Fruit fly (Drosophila melanogaster): ENCODE results near the gene pcx.

Gene pcx

dm6 chrX:2241842-2242241, 16.7 kb downstream of the pcx start, which contains the start of gene kz (continued):
- no peak for TF ChIP-seq tll (GFP tag; optimal IDR thresholded peaks at IDR 0.05)
- no peak for TF ChIP-seq Atf3 (GFP tag; optimal IDR thresholded peaks at IDR 0.05)
- TF ChIP-seq CG1647 (GFP tag; optimal IDR thresholded peaks at IDR 0.05), result no peak
- TF ChIP-seq CG18764 (GFP tag; optimal IDR thresholded peaks at IDR 0.05), result no peak
- TF ChIP-seq CG1529 (GFP tag; optimal IDR thresholded peaks at IDR 0.05), result no peak
- no peak for TF ChIP-seq B-H2 (GFP tag; optimal IDR thresholded peaks at IDR 0.05)
- TF ChIP-seq CG2875 (GFP tag; optimal IDR thresholded peaks at IDR 0.05), result no peak
- TF ChIP-seq CG11456 (GFP tag; IDR thresholded peaks at IDR 0.05), result no peak
- TF ChIP-seq Spps (tag; optimal IDR thresholded peaks at IDR 0.05), result no peak
- no peak for TF ChIP-seq luna (GFP tag; optimal IDR thresholded peaks at IDR 0.05)
- TF ChIP-seq CG10321 (GFP tag; IDR thresholded peaks at IDR 0.05), result no peak
- no peak for TF ChIP-seq D (optimal IDR thresholded peaks at IDR 0.05)
- no peak for TF ChIP-seq D (GFP tag; optimal IDR thresholded peaks at IDR 0.05)
- TF ChIP-seq E2f2 (GFP tag; IDR thresholded peaks at IDR 0.05), result peak; percentile 64
- no peak for TF ChIP-seq toy (GFP tag; IDR thresholded peaks at IDR 0.05)
- TF ChIP-seq YL-1 (GFP tag; optimal IDR thresholded peaks at IDR 0.05), result peak; percentile 86
- no peak for TF ChIP-seq CG31365 (tag; optimal IDR thresholded peaks at IDR 0.05)
- no peak for TF ChIP-seq Eip74EF (GFP tag; optimal IDR thresholded peaks at IDR 0.05)
- TF ChIP-seq CG1832 (GFP tag; optimal IDR thresholded peaks at IDR 0.05), result no peak
- TF ChIP-seq CG5245 (GFP tag; optimal IDR thresholded peaks at IDR 0.05), result no peak
- TF ChIP-seq HLH3B (GFP tag; IDR thresholded peaks at IDR 0.05), result no peak
- no peak for TF ChIP-seq Dek (tag; optimal IDR thresholded peaks at IDR 0.05)
- TF ChIP-seq al (GFP tag; IDR thresholded peaks at IDR 0.05), result no peak
- TF ChIP-seq pho (GFP tag; optimal IDR thresholded peaks at IDR 0.05), result no peak
- TF ChIP-seq CG14014 (GFP tag; IDR thresholded peaks at IDR 0.05), result no peak
- TF ChIP-seq CG9797 (GFP tag; optimal IDR thresholded peaks at IDR 0.05), result peak; percentile 45
- no peak for TF ChIP-seq mam (GFP tag; optimal IDR thresholded peaks at IDR 0.05)
- no peak for TF ChIP-seq CG14965 (GFP tag; optimal IDR thresholded peaks at IDR 0.05; ENCODE audit: borderline replicate concordance)
- no peak for TF ChIP-seq CG7987 (GFP tag; optimal IDR thresholded peaks at IDR 0.05)
- no peak for TF ChIP-seq fd102C (GFP tag; optimal IDR thresholded peaks at IDR 0.05)
- no peak for TF ChIP-seq CG10431 (GFP tag; optimal IDR thresholded peaks at IDR 0.05)
- TF ChIP-seq slou (GFP tag; optimal IDR thresholded peaks at IDR 0.05), result no peak
- TF ChIP-seq rib (GFP tag; IDR thresholded peaks at IDR 0.05), result no peak
- TF ChIP-seq Myb (GFP tag; optimal IDR thresholded peaks at IDR 0.05), result peak; percentile 34
- no peak for TF ChIP-seq CG2678 (tag; optimal IDR thresholded peaks at IDR 0.05)
- no peak for TF ChIP-seq CG12155 (GFP tag; optimal IDR thresholded peaks at IDR 0.05)
- TF ChIP-seq gsb-n (tag; optimal IDR thresholded peaks at IDR 0.05), result no peak
- TF ChIP-seq CG18619 (GFP tag; optimal IDR thresholded peaks at IDR 0.05), result no peak
- no peak for TF ChIP-seq nom (GFP tag; optimal IDR thresholded peaks at IDR 0.05)
- no peak for TF ChIP-seq her (GFP tag; optimal IDR thresholded peaks at IDR 0.05)
- TF ChIP-seq Blimp-1 (GFP tag; optimal IDR thresholded peaks at IDR 0.05), result no peak
- TF ChIP-seq Nf-YA (GFP tag; IDR thresholded peaks at IDR 0.05), result no peak
- TF ChIP-seq Vsx1 (GFP tag; optimal IDR thresholded peaks at IDR 0.05), result no peak
- no peak for TF ChIP-seq CG9609 (GFP tag; optimal IDR thresholded peaks at IDR 0.05)
- no peak for TF ChIP-seq pita (GFP tag; optimal IDR thresholded peaks at IDR 0.05)
- TF ChIP-seq twi (tag; optimal IDR thresholded peaks at IDR 0.05), result no peak
- TF ChIP-seq CG10959 (GFP tag; IDR thresholded peaks at IDR 0.05), result no peak
- TF ChIP-seq dati (GFP tag; IDR thresholded peaks at IDR 0.05), result no peak
- TF ChIP-seq kni (GFP tag; optimal IDR thresholded peaks at IDR 0.05), result no peak
- no peak for TF ChIP-seq CG8478 (optimal IDR thresholded peaks at IDR 0.05)
- TF ChIP-seq ewg (GFP tag; optimal IDR thresholded peaks at IDR 0.05), result no peak
- no peak for TF ChIP-seq gce (GFP tag; IDR thresholded peaks at IDR 0.05)
